Worm (Caenorhabditis elegans): Measurements from ENCODE around the gene C31C9.9.

ce11 chrII:13670707-13671295 is 16.0 kb downstream of the C31C9.9 start:
- TF ChIP-seq tbx-11 (GFP tag; IDR thresholded peaks at IDR 0.05) (no peak), aly-1 (tag; optimal IDR thresholded peaks at IDR 0.05) (no peak)
